Fruit fly (Drosophila melanogaster): ENCODE data around the gene Prp16.

The Prp16 gene

dm6 chrX:14199967-14200531 is 1.1 kb upstream of the Prp16 start, which contains the start of gene CG11590:
Gene CG11590, plus strand, starts transcription at chrX:14200178.
- TF ChIP-seq achi (GFP tag; optimal IDR thresholded peaks at IDR 0.05): no peak
- no peak for TF ChIP-seq Sox14 (GFP tag; optimal IDR thresholded peaks at IDR 0.05)
- TF ChIP-seq Ets96B (tag; optimal IDR thresholded peaks at IDR 0.05): no peak
- TF ChIP-seq CG11762 (GFP tag; optimal IDR thresholded peaks at IDR 0.05; ENCODE audit: insufficient read depth): no peak
- no peak for TF ChIP-seq OdsH (GFP tag; optimal IDR thresholded peaks at IDR 0.05)
- no peak for TF ChIP-seq Hr38 (GFP tag; optimal IDR thresholded peaks at IDR 0.05)
- TF ChIP-seq vri (GFP tag; optimal IDR thresholded peaks at IDR 0.05): no peak
- no peak for TF ChIP-seq acj6 (GFP tag; optimal IDR thresholded peaks at IDR 0.05)
- TF ChIP-seq Gug (GFP tag; IDR thresholded peaks at IDR 0.05): no peak
- no peak for TF ChIP-seq net (GFP tag; optimal IDR thresholded peaks at IDR 0.05)
- TF ChIP-seq CG8119 (GFP tag; IDR thresholded peaks at IDR 0.05): peak; percentile 29; the same call in 1 of the 3 replicates
- TF ChIP-seq CG11294 (GFP tag; IDR thresholded peaks at IDR 0.05): no peak
- no peak for TF ChIP-seq CG10631 (GFP tag; optimal IDR thresholded peaks at IDR 0.05)
- no peak for TF ChIP-seq salr (GFP tag; optimal IDR thresholded peaks at IDR 0.05)
- no peak for TF ChIP-seq Ets21C (GFP tag; optimal IDR thresholded peaks at IDR 0.05)
- no peak for TF ChIP-seq CG8632 (GFP tag; optimal IDR thresholded peaks at IDR 0.05)
- no peak for TF ChIP-seq CG7368 (GFP tag; optimal IDR thresholded peaks at IDR 0.05)
- TF ChIP-seq Hr39 (GFP tag; optimal IDR thresholded peaks at IDR 0.05): no peak
- TF ChIP-seq CG16779 (tag; optimal IDR thresholded peaks at IDR 0.05): no peak
- no peak for TF ChIP-seq CG10669 (GFP tag; optimal IDR thresholded peaks at IDR 0.05)
- TF ChIP-seq ss (GFP tag; optimal IDR thresholded peaks at IDR 0.05): peak in 1 of 2 experiments; percentile 40
- TF ChIP-seq eg (GFP tag; IDR thresholded peaks at IDR 0.05): peak; percentile 7; the same call in 1 of the 3 replicates
- peak; percentile 24; the same call in 1 of the 2 replicates for TF ChIP-seq CG15336 (GFP tag; IDR thresholded peaks at IDR 0.05)
- no peak for TF ChIP-seq Sox15 (GFP tag; optimal IDR thresholded peaks at IDR 0.05)
- TF ChIP-seq CG8319 (GFP tag; optimal IDR thresholded peaks at IDR 0.05): no peak
- no peak for TF ChIP-seq Smox (GFP tag; optimal IDR thresholded peaks at IDR 0.05)
- peak; percentile 11 for TF ChIP-seq Eip78C (GFP tag)
- no peak for TF ChIP-seq Eip93F (GFP tag; optimal IDR thresholded peaks at IDR 0.05)
- TF ChIP-seq Sox102F (GFP tag; optimal IDR thresholded peaks at IDR 0.05): no peak
- TF ChIP-seq CG4318 (GFP tag; optimal IDR thresholded peaks at IDR 0.05): no peak

dm6 chrX:14208426-14209208 is 7.5 kb downstream of the Prp16 start:
- no peak for TF ChIP-seq Ets21C (GFP tag; optimal IDR thresholded peaks at IDR 0.05)
- TF ChIP-seq Blimp-1 (GFP tag; optimal IDR thresholded peaks at IDR 0.05): peak; percentile 36
- peak; percentile 73 for TF ChIP-seq Hr4 (GFP tag; optimal IDR thresholded peaks at IDR 0.05)
- peak; percentile 85 for TF ChIP-seq Eip75B (GFP tag; optimal IDR thresholded peaks at IDR 0.05)
- TF ChIP-seq fkh (GFP tag; optimal IDR thresholded peaks at IDR 0.05): no peak
- peak; percentile 61 for TF ChIP-seq dsx (GFP tag; optimal IDR thresholded peaks at IDR 0.05; ENCODE audit: poor library complexity, severe bottlenecking)
- peak; percentile 71 for TF ChIP-seq OdsH (GFP tag; optimal IDR thresholded peaks at IDR 0.05)
- peak; percentile 79 for TF ChIP-seq net (GFP tag; optimal IDR thresholded peaks at IDR 0.05)
- peak; percentile 85 for TF ChIP-seq CG6163 (GFP tag; IDR thresholded peaks at IDR 0.05)
- TF ChIP-seq Sox15 (GFP tag; optimal IDR thresholded peaks at IDR 0.05): peak; percentile 13
- TF ChIP-seq CG11294 (GFP tag; IDR thresholded peaks at IDR 0.05): peak; percentile 18; the same call in 1 of the 2 replicates
- peak; percentile 72 for TF ChIP-seq CG9139 (GFP tag; optimal IDR thresholded peaks at IDR 0.05)
- TF ChIP-seq fd59A (GFP tag; optimal IDR thresholded peaks at IDR 0.05): peak; percentile 56
- peak; percentile 64 for TF ChIP-seq achi (GFP tag; optimal IDR thresholded peaks at IDR 0.05)
- peak; percentile 30 for TF ChIP-seq CG11902 (GFP tag; optimal IDR thresholded peaks at IDR 0.05)
- peak; percentile 59 for TF ChIP-seq CG10631 (GFP tag; optimal IDR thresholded peaks at IDR 0.05)
- no peak; the same call in 1 of the 2 replicates for TF ChIP-seq Gug (GFP tag; IDR thresholded peaks at IDR 0.05)
- TF ChIP-seq fd85E (GFP tag; optimal IDR thresholded peaks at IDR 0.05): peak; percentile 56
- peak; percentile 73 for TF ChIP-seq CG34406 (GFP tag; optimal IDR thresholded peaks at IDR 0.05)
- peak; percentile 71 for TF ChIP-seq CG16779 (tag; optimal IDR thresholded peaks at IDR 0.05)
- peak; percentile 25 to 63 for TF ChIP-seq salr (GFP tag; optimal IDR thresholded peaks at IDR 0.05)
- peak; percentile 85 for TF ChIP-seq CG6276 (GFP tag; optimal IDR thresholded peaks at IDR 0.05)
- peak; percentile 57 for TF ChIP-seq Sox102F (GFP tag; optimal IDR thresholded peaks at IDR 0.05)
- TF ChIP-seq CG32006 (GFP tag; optimal IDR thresholded peaks at IDR 0.05): peak; percentile 71
- no peak for TF ChIP-seq Hr38 (GFP tag; optimal IDR thresholded peaks at IDR 0.05)
- TF ChIP-seq spab (GFP tag; optimal IDR thresholded peaks at IDR 0.05): peak; percentile 62
- TF ChIP-seq CG7368 (GFP tag; optimal IDR thresholded peaks at IDR 0.05): peak; percentile 54
- TF ChIP-seq CG4318 (GFP tag; optimal IDR thresholded peaks at IDR 0.05): no peak
- peak; percentile 77 for TF ChIP-seq CG3919 (GFP tag; optimal IDR thresholded peaks at IDR 0.05)
- peak; percentile 84 for TF ChIP-seq eg (GFP tag; IDR thresholded peaks at IDR 0.05)
- peak; percentile 71 for TF ChIP-seq CG10669 (GFP tag; optimal IDR thresholded peaks at IDR 0.05)

Data from whole organism, prepupa.